Worm (Caenorhabditis elegans) whole organism, young adult: Measurements from ENCODE around the gene nhl-2.

Source experiments
- T07F8.4 ChIP-seq: sonication (generic microtip); optimal IDR thresholded peaks from 2 replicates; lab custom pipeline; 2016; ENCODE audit warnings: mild to moderate bottlenecking, missing genetic modification characterization, moderate library complexity, missing compliant biosample characterization
- Y56A3A.18 ChIP-seq: fragments of 200-800 bp; sonication (Bioruptor generic); IDR thresholded peaks from 2 replicates; pipeline ENCODE4 v1.3.6; 2022; ENCODE audit warnings: missing genetic modification reagents, missing genetic modification characterization, missing compliant biosample characterization
- Y95B8A.8 ChIP-seq: fragments of 200-800 bp; sonication (Bioruptor generic); IDR thresholded peaks from 2 replicates; pipeline ENCODE4 v1.3.6; 2022; ENCODE audit warnings: missing genetic modification reagents, missing genetic modification characterization, missing compliant biosample characterization
- ZK185.1 ChIP-seq: sonication (generic microtip); optimal IDR thresholded peaks from 2 replicates; lab custom pipeline; 2016; ENCODE audit warnings: mild to moderate bottlenecking, missing genetic modification characterization, missing compliant biosample characterization; ENCODE audit not compliant: poor library complexity, severe bottlenecking
- attf-5 ChIP-seq: fragments of 200-800 bp; sonication (Bioruptor generic); optimal IDR thresholded peaks from 2 replicates; lab custom pipeline; 2018; ENCODE audit warnings: mild to moderate bottlenecking, missing genetic modification characterization, missing compliant biosample characterization
- dpff-1 ChIP-seq: sonication (generic microtip); optimal IDR thresholded peaks from 2 replicates; lab custom pipeline; 2017; ENCODE audit warnings: mild to moderate bottlenecking, missing genetic modification characterization, missing compliant biosample characterization
- dpl-1 ChIP-seq: fragments of 150-350 bp; optimal IDR thresholded peaks from 2 replicates; lab custom pipeline; 2014; ENCODE audit warnings: missing biosample characterization, missing genetic modification reagents, missing genetic modification characterization
- gei-17 ChIP-seq: fragments of 200-800 bp; sonication (Bioruptor generic); optimal IDR thresholded peaks from 2 replicates; lab custom pipeline; 2018; ENCODE audit warnings: mild to moderate bottlenecking, missing genetic modification characterization, missing compliant biosample characterization
- hlh-12 ChIP-seq: sonication (generic microtip); optimal IDR thresholded peaks from 2 replicates; lab custom pipeline; 2016; ENCODE audit warnings: missing genetic modification characterization, missing compliant biosample characterization
- hlh-26 ChIP-seq: fragments of 200-800 bp; sonication (Bioruptor generic); conservative IDR thresholded peaks from 2 replicates; pipeline ENCODE4 v1.3.6; 2022; ENCODE audit warnings: missing genetic modification reagents, missing genetic modification characterization, missing compliant biosample characterization
- hmg-1.2 ChIP-seq: fragments of 200-800 bp; sonication (Bioruptor generic); IDR thresholded peaks from 2 replicates; pipeline ENCODE4 v1.3.6; 2022; ENCODE audit warnings: missing genetic modification reagents, missing genetic modification characterization, missing compliant biosample characterization
- let-607 ChIP-seq, 2 experiments: fragments of 200-800 bp in 1 of 2; sonication (Bioruptor generic) in 1 of 2; sonication (generic microtip) in 1 of 2; optimal IDR thresholded peaks; 2 replicates each; lab custom pipeline; 2016 to 2018; ENCODE audit warnings: mild to moderate bottlenecking in 2 of 2, missing compliant biosample characterization in 2 of 2, missing genetic modification characterization in 2 of 2, moderate library complexity in 2 of 2, missing genotype in 1 of 2
- lin-40 ChIP-seq: sonication (generic microtip); optimal IDR thresholded peaks from 2 replicates; lab custom pipeline; 2016; ENCODE audit warnings: missing genetic modification characterization, mild to moderate bottlenecking, missing compliant biosample characterization, missing genotype, missing genetic modification reagents
- madf-6 ChIP-seq: fragments of 200-800 bp; sonication (Bioruptor generic); IDR thresholded peaks from 2 replicates; pipeline ENCODE4 v1.3.6; 2022; ENCODE audit warnings: missing genetic modification reagents, missing genetic modification characterization, missing compliant biosample characterization
- madf-8 ChIP-seq: fragments of 200-800 bp; sonication (Bioruptor generic); conservative IDR thresholded peaks from 2 replicates; pipeline ENCODE4 v1.3.6; 2022; ENCODE audit warnings: missing genetic modification reagents, missing genetic modification characterization, missing compliant biosample characterization
- nhr-27 ChIP-seq: fragments of 200-800 bp; sonication (Bioruptor generic); optimal IDR thresholded peaks from 2 replicates; lab custom pipeline; 2018; ENCODE audit warnings: mild to moderate bottlenecking, missing genetic modification characterization, moderate library complexity, missing compliant biosample characterization
- rcor-1 ChIP-seq: fragments of 200-800 bp; sonication (Bioruptor generic); IDR thresholded peaks from 2 replicates; pipeline ENCODE4 v1.3.6; 2022; ENCODE audit warnings: missing genetic modification reagents, missing genetic modification characterization, missing compliant biosample characterization
- rpc-1 ChIP-seq, 2 experiments: fragments of 150-350 bp in 1 of 2; sonication (generic microtip) in 1 of 2; optimal IDR thresholded peaks; 2 replicates each; lab custom pipeline; 2014 to 2018; ENCODE audit warnings: missing biosample characterization in 1 of 2, missing genetic modification characterization in 1 of 2, missing genetic modification reagents in 1 of 2, missing genotype in 1 of 2
- somi-1 ChIP-seq: fragments of 200-800 bp; sonication (Bioruptor generic); optimal IDR thresholded peaks from 2 replicates; lab custom pipeline; 2018; ENCODE audit warnings: mild to moderate bottlenecking, missing genetic modification characterization, missing compliant biosample characterization
- unc-130 ChIP-seq: sonication (generic microtip); optimal IDR thresholded peaks from 2 replicates; lab custom pipeline; 2016; ENCODE audit warnings: missing genetic modification reagents, missing genetic modification characterization, missing compliant biosample characterization
- ztf-18 ChIP-seq: sonication (generic microtip); optimal IDR thresholded peaks from 2 replicates; lab custom pipeline; 2016; ENCODE audit warnings: missing genotype, mild to moderate bottlenecking, missing genetic modification characterization, missing compliant biosample characterization
- ztf-22 ChIP-seq: fragments of 200-800 bp; sonication (Bioruptor generic); optimal IDR thresholded peaks from 2 replicates; lab custom pipeline; 2018; ENCODE audit warnings: mild to moderate bottlenecking, missing genetic modification characterization, moderate library complexity, missing compliant biosample characterization
- ztf-28 ChIP-seq: fragments of 200-800 bp; sonication (Bioruptor generic); IDR thresholded peaks from 2 replicates; pipeline ENCODE4 v1.3.6; 2022; ENCODE audit warnings: missing genetic modification reagents, missing genetic modification characterization, missing compliant biosample characterization

nhl-2 gene

ce11 chrIII:4850139-4850538, 48.7 kb downstream of the nhl-2 start, which contains the start of gene F26A1.1 (continued):
- TF ChIP-seq dpl-1 (GFP tag; lab: Kevin White, UChicago) = peak; percentile 14
- TF ChIP-seq ztf-18 (tag; lab: Kevin White, UChicago) = no peak
- TF ChIP-seq unc-130 (GFP tag; lab: Kevin White, UChicago) = no peak
- TF ChIP-seq gei-17 (GFP tag; lab: Kevin White, UChicago) = no peak
- TF ChIP-seq madf-8 (GFP tag; lab: Robert Waterston, UW) = no peak
- TF ChIP-seq ZK185.1 (tag; lab: Kevin White, UChicago) = no peak
- no peak for TF ChIP-seq hlh-26
- TF ChIP-seq hlh-12 (tag; lab: Kevin White, UChicago) = no peak
- TF ChIP-seq rcor-1 (GFP tag; lab: Robert Waterston, UW) = no peak
- TF ChIP-seq Y95B8A.8 (GFP tag; lab: Robert Waterston, UW) = no peak
- no peak for TF ChIP-seq ztf-22 (GFP tag; lab: Kevin White, UChicago)
- no peak for TF ChIP-seq T07F8.4

ce11 chrIII:4849739-4850138, 49.1 kb downstream of the nhl-2 start, which contains the start of gene nonu-1:
TSS of gene nonu-1 (minus strand) at chrIII:4849907.
- TF ChIP-seq attf-5 (GFP tag; lab: Kevin White, UChicago) (peak; percentile 37), dpff-1 (tag; lab: Kevin White, UChicago) (no peak), hmg-1.2 (GFP tag; lab: Robert Waterston, UW) (peak; percentile 32; the same call in 1 of the 2 replicates), let-607 (tag; optimal IDR thresholded peaks at IDR 0.05; lab: Kevin White, UChicago) (peak in 1 of 2 experiments; percentile 25)

- TF ChIP-seq Y56A3A.18 (GFP tag; lab: Robert Waterston, UW) (no peak), unc-130 (GFP tag; lab: Kevin White, UChicago) (no peak), rpc-1 (optimal IDR thresholded peaks at IDR 0.05; lab: Kevin White, UChicago) (no peak), rpc-1 (tag; optimal IDR thresholded peaks at IDR 0.05; lab: Kevin White, UChicago) (no peak), somi-1 (no peak), nhr-27 (tag; lab: Kevin White, UChicago) (no peak), ztf-28 (no peak), lin-40 (tag; lab: Kevin White, UChicago) (no peak), madf-6 (no peak)
Measured at ce11 chrIII:4844327-4844726, 54.6 kb downstream of the nhl-2 start, which contains the start of the genes clec-157 and fkh-5. TSS of gene clec-157 (minus strand) at chrIII:4844427. TSS of gene fkh-5 (plus strand) at chrIII:4844662.
